Fruit fly (Drosophila melanogaster) whole organism: ENCODE results near the gene Glyat.

Experiments
- CG8478 ChIP-seq: fragments of >200 bp; optimal IDR thresholded peaks from 2 replicates; lab custom pipeline; 2018; ENCODE audit warnings: inconsistent platforms
- Dll ChIP-seq: fragments of >200 bp; optimal IDR thresholded peaks from 2 replicates; lab custom pipeline; 2017
- EcR ChIP-seq, 2 experiments: fragments of >200 bp; optimal IDR thresholded peaks; 2 replicates each; lab custom pipeline; 2017; ENCODE audit warnings: missing biosample characterization in 2 of 2, missing genetic modification characterization in 2 of 2, missing genetic modification reagents in 2 of 2
- pan ChIP-seq: fragments of >200 bp; optimal IDR thresholded peaks from 2 replicates; lab custom pipeline; 2017
- psq ChIP-seq: fragments of >200 bp; optimal IDR thresholded peaks from 2 replicates; lab custom pipeline; 2017
- usp ChIP-seq: fragments of >200 bp; optimal IDR thresholded peaks from 2 replicates; lab custom pipeline; 2017; ENCODE audit warnings: missing biosample characterization, missing genetic modification characterization, mixed read lengths

DNA sequence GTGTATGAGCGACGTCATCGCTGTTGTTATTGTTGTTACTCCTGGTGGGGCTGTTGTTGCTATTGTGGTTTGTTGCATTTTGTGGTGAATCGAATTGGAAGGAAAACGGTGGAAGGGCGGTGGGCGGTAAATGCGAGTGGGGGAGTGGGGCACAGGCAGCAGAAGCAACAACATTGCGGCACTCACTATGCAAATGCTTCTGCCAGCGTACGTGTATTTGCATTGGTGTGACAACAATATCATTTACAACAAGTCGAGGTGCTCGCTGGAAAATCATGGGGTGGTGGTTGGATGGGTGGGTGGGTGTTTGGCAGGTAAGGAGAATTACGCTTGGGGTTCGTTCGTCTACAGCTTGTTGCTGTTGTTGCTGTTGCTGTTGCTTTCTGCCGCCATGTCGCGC is 42.8 kb downstream of the Glyat start:
- no peak for TF ChIP-seq psq (lab: Kevin White, UChicago)
- TF ChIP-seq usp: no peak
- TF ChIP-seq pan (lab: Kevin White, UChicago): no peak
- no peak for TF ChIP-seq EcR (GFP tag; optimal IDR thresholded peaks at IDR 0.05; lab: Kevin White, UChicago)
- no peak for TF ChIP-seq CG8478 (lab: Kevin White, UChicago)
- no peak for TF ChIP-seq Dll
